In the genomic region with DNA sequence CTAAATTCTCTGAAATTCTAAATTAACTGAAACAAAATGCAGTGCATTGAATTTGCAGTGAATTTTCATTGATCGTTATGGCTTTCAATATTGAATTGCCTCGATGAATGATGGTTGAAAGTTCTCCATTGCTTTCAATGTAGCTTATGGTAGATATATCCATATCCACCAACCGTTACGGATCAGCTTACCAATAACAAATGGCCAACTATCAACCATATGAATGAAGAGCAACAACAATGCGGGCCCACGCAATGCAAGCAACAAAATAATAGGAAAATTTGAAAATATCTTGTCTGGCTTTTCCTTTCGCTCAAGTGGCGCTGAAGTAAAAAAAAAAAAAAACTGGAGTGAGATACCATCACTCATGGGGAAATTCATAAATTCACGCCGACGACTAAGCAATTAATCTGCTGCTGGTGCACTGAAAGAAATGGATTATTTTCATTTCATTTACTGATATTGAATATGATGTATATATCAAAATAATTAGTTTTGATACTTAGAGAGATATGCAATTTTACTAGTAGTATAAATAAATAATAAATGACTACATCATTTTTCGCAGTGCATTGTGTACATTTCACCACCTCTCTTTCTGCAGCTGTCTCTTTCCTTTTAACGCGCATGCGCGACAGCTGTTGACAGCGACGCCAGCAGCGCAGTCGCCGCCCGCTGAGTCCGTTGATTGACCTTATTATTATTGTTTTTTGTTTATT, we compare ENCODE assay signal across 1 fruit fly cellular context.
TF ChIP-seq lines count a peak whose summit lies in the region.

No protein-coding gene starts in this region.

TF ChIP-seq in whole organism, embryonic, 481 proteins besides CTCF, POLR2A, EP300 and RAD21 (continued from another document):
- TF ChIP-seq Fer3 (tag; optimal IDR thresholded peaks at IDR 0.05; lab: Kevin White, UChicago) (peak; percentile 54), maf-S (GFP tag; optimal IDR thresholded peaks at IDR 0.05; lab: Kevin White, UChicago) (peak; percentile 20), abd-A (tag; optimal IDR thresholded peaks at IDR 0.05; lab: Kevin White, UChicago) (no peak), Antp (GFP tag; optimal IDR thresholded peaks at IDR 0.05; lab: Kevin White, UChicago) (peak; percentile 25), CG13296 (GFP tag; optimal IDR thresholded peaks at IDR 0.05; lab: Kevin White, UChicago) (peak; percentile 1), usp (GFP tag; optimal IDR thresholded peaks at IDR 0.05; lab: Kevin White, UChicago) (no peak), CG10431 (GFP tag; optimal IDR thresholded peaks at IDR 0.05; lab: Kevin White, UChicago) (peak; percentile 55), Dfd (GFP tag; optimal IDR thresholded peaks at IDR 0.05; lab: Kevin White, UChicago) (no peak), Ptx1 (GFP tag; IDR thresholded peaks at IDR 0.05; lab: Robert Waterston, UW) (peak; percentile 74), cwo (GFP tag; optimal IDR thresholded peaks at IDR 0.05; lab: Kevin White, UChicago) (peak; percentile 11), sna (GFP tag; IDR thresholded peaks at IDR 0.05; lab: Robert Waterston, UW; ENCODE audit: partially characterized antibody) (no peak), Ada2b (GFP tag; IDR thresholded peaks at IDR 0.05; lab: Robert Waterston, UW) (peak; percentile 69), CG14014 (GFP tag; IDR thresholded peaks at IDR 0.05; lab: Robert Waterston, UW) (peak; percentile 37; the same call in 1 of the 2 replicates), CG9727 (GFP tag; optimal IDR thresholded peaks at IDR 0.05; lab: Kevin White, UChicago) (peak; percentile 90), Max (GFP tag; optimal IDR thresholded peaks at IDR 0.05; lab: Kevin White, UChicago) (peak; percentile 73), CG9797 (GFP tag; optimal IDR thresholded peaks at IDR 0.05; lab: Kevin White, UChicago) (no peak), CoRest (tag; optimal IDR thresholded peaks at IDR 0.05; lab: Kevin White, UChicago) (peak; percentile 87), tap (tag; optimal IDR thresholded peaks at IDR 0.05; lab: Kevin White, UChicago) (peak; percentile 66), CG5245 (GFP tag; optimal IDR thresholded peaks at IDR 0.05; lab: Kevin White, UChicago) (peak; percentile 76), Ets65A (GFP tag; lab: Kevin White, UChicago) (peak; percentile 84), CG12391 (tag; optimal IDR thresholded peaks at IDR 0.05; lab: Kevin White, UChicago) (peak; percentile 84), CG3995 (GFP tag; optimal IDR thresholded peaks at IDR 0.05; lab: Kevin White, UChicago) (no peak), CG11093 (GFP tag; IDR thresholded peaks at IDR 0.05; lab: Robert Waterston, UW) (peak; percentile 55; the same call in 2 of the 3 replicates), CG4328 (GFP tag; optimal IDR thresholded peaks at IDR 0.05; lab: Kevin White, UChicago) (peak; percentile 43), CG1233 (GFP tag; optimal IDR thresholded peaks at IDR 0.05; lab: Kevin White, UChicago) (peak; percentile 78), row (GFP tag; IDR thresholded peaks at IDR 0.05; lab: Robert Waterston, UW) (peak; percentile 83), pum (GFP tag; optimal IDR thresholded peaks at IDR 0.05; lab: Kevin White, UChicago) (peak; percentile 43), tll (GFP tag; optimal IDR thresholded peaks at IDR 0.05; lab: Kevin White, UChicago) (no peak), CG1024 (GFP tag; IDR thresholded peaks at IDR 0.05; lab: Robert Waterston, UW) (peak; percentile 52; the same call in 1 of the 2 replicates), CG2875 (GFP tag; optimal IDR thresholded peaks at IDR 0.05; lab: Kevin White, UChicago) (peak; percentile 78), CG3163 (GFP tag; optimal IDR thresholded peaks at IDR 0.05; lab: Kevin White, UChicago) (no peak), gfzf (GFP tag; optimal IDR thresholded peaks at IDR 0.05; lab: Kevin White, UChicago) (no peak), vfl (GFP tag; optimal IDR thresholded peaks at IDR 0.05; lab: Kevin White, UChicago) (no peak), en (GFP tag; optimal IDR thresholded peaks at IDR 0.05; lab: Kevin White, UChicago) (no peak), NfI (GFP tag; optimal IDR thresholded peaks at IDR 0.05; lab: Kevin White, UChicago) (peak; percentile 35), CG5953 (GFP tag; IDR thresholded peaks at IDR 0.05; lab: Robert Waterston, UW) (peak; percentile 81), CG4707 (GFP tag; optimal IDR thresholded peaks at IDR 0.05; lab: Kevin White, UChicago) (peak; percentile 61), CG4360 (GFP tag; IDR thresholded peaks at IDR 0.05; lab: Robert Waterston, UW) (peak; percentile 57), twi (tag; optimal IDR thresholded peaks at IDR 0.05; lab: Kevin White, UChicago) (peak; percentile 92), Xbp1 (GFP tag; optimal IDR thresholded peaks at IDR 0.05; lab: Kevin White, UChicago) (peak; percentile 76), Abd-B (GFP tag; optimal IDR thresholded peaks at IDR 0.05; lab: Kevin White, UChicago) (peak; percentile 67), dimm (GFP tag; IDR thresholded peaks at IDR 0.05; lab: Robert Waterston, UW) (peak; percentile 46; the same call in 1 of the 2 replicates), esg (GFP tag; conservative IDR thresholded peaks at IDR 0.05; lab: Robert Waterston, UW) (peak; percentile 71), CG2129 (GFP tag; IDR thresholded peaks at IDR 0.05; lab: Robert Waterston, UW; ENCODE audit: partially characterized antibody) (no peak), Vsx1 (GFP tag; optimal IDR thresholded peaks at IDR 0.05; lab: Kevin White, UChicago) (peak; percentile 63), fd64A (GFP tag; optimal IDR thresholded peaks at IDR 0.05; lab: Kevin White, UChicago) (peak; percentile 60), lmd (GFP tag; IDR thresholded peaks at IDR 0.05; lab: Robert Waterston, UW) (peak; percentile 70), Dp (GFP tag; optimal IDR thresholded peaks at IDR 0.05; lab: Kevin White, UChicago) (no peak), lab (GFP tag; optimal IDR thresholded peaks at IDR 0.05; lab: Kevin White, UChicago) (peak; percentile 67), Sry-β (GFP tag; optimal IDR thresholded peaks at IDR 0.05; lab: Kevin White, UChicago) (peak; percentile 33), CG11696 (GFP tag; IDR thresholded peaks at IDR 0.05; lab: Robert Waterston, UW) (no peak), kay (GFP tag; optimal IDR thresholded peaks at IDR 0.05; lab: Kevin White, UChicago) (peak; percentile 61), CG18619 (GFP tag; optimal IDR thresholded peaks at IDR 0.05; lab: Kevin White, UChicago) (peak; percentile 58), Scr (GFP tag; IDR thresholded peaks at IDR 0.05; lab: Robert Waterston, UW; ENCODE audit: partially characterized antibody) (no peak), Med (GFP tag; lab: Kevin White, UChicago) (peak; percentile 63), ato (GFP tag; IDR thresholded peaks at IDR 0.05; lab: Robert Waterston, UW; ENCODE audit: partially characterized antibody) (no peak), Sry-δ (GFP tag; optimal IDR thresholded peaks at IDR 0.05; lab: Kevin White, UChicago) (no peak), CG11398 (GFP tag; optimal IDR thresholded peaks at IDR 0.05; lab: Kevin White, UChicago) (no peak), scrt (GFP tag; optimal IDR thresholded peaks at IDR 0.05; lab: Kevin White, UChicago) (no peak), CG14050 (GFP tag; IDR thresholded peaks at IDR 0.05; lab: Robert Waterston, UW) (peak; percentile 72), Tbp (GFP tag; optimal IDR thresholded peaks at IDR 0.05; lab: Kevin White, UChicago) (no peak), CG7963 (GFP tag; IDR thresholded peaks at IDR 0.05; lab: Robert Waterston, UW; ENCODE audit: partially characterized antibody) (no peak), CG17359 (tag; optimal IDR thresholded peaks at IDR 0.05; lab: Kevin White, UChicago) (peak; percentile 80), CG13775 (GFP tag; optimal IDR thresholded peaks at IDR 0.05; lab: Kevin White, UChicago) (peak; percentile 76), ATbp (GFP tag; optimal IDR thresholded peaks at IDR 0.05; lab: Kevin White, UChicago) (peak; percentile 79), Oaz (GFP tag; IDR thresholded peaks at IDR 0.05; lab: Robert Waterston, UW) (0 out of 2 replicates have a peak, but pooled peaks have one; percentile 42), Dad (GFP tag; optimal IDR thresholded peaks at IDR 0.05; lab: Kevin White, UChicago) (peak; percentile 31)
